Fruit fly (Drosophila melanogaster): ENCODE data around the gene CG7079.

The CG7079 gene

dm6 chr3R:21078958-21079357 is 30.3 kb upstream of the CG7079 start:
- TF ChIP-seq Dll (optimal IDR thresholded peaks at IDR 0.05) = no peak
- no peak for TF ChIP-seq psq (optimal IDR thresholded peaks at IDR 0.05)
- TF ChIP-seq pan (optimal IDR thresholded peaks at IDR 0.05) = no peak
- no peak for TF ChIP-seq usp (GFP tag; optimal IDR thresholded peaks at IDR 0.05)
- TF ChIP-seq EcR (GFP tag; optimal IDR thresholded peaks at IDR 0.05) = no peak
- no peak for TF ChIP-seq CG8478 (optimal IDR thresholded peaks at IDR 0.05)

DNA sequence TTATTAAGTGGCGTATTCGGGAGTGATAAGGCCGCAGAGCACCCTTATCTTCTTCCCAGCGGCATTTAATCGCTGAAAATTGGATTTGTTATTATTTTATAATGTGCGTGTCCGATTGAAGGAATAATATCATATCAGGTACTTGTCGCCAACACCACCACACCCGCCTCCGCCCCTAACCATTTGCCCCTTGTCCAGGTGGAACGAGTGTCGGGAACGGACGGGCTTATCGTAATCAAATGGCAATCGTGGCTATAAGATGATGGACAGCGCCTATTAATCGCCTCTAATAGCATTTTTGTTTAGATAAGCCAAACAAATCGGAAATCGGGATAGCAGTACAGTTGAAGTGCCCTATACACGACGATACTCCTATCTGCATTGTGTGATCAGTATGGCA is 29.6 kb upstream of the CG7079 start:
- no peak for TF ChIP-seq EcR (GFP tag; optimal IDR thresholded peaks at IDR 0.05)
- no peak for TF ChIP-seq usp (GFP tag; optimal IDR thresholded peaks at IDR 0.05)
- TF ChIP-seq psq (optimal IDR thresholded peaks at IDR 0.05) = no peak
- TF ChIP-seq CG8478 (optimal IDR thresholded peaks at IDR 0.05) = no peak
- TF ChIP-seq Dll (optimal IDR thresholded peaks at IDR 0.05) = no peak
- TF ChIP-seq pan (optimal IDR thresholded peaks at IDR 0.05) = no peak

DNA sequence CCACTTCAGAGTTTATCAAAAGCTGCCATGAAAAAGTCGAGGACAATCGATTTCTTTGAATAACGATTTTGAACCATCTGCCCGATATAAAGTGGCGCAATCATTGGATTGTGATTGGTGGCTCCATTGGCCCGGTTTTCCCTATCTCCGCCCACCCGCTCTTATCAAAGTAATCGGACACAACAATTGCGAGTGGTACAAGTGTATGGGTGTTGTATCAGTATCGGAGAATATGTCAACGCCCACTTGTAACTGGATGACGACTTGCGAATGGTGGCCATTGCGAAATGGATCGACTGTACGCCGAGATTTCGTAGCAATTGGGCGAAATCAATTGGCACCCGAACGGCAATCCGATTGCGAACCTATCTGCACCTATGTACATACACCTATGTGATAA is 28.9 kb upstream of the CG7079 start:
- TF ChIP-seq usp (GFP tag; optimal IDR thresholded peaks at IDR 0.05) (no peak), Dll (optimal IDR thresholded peaks at IDR 0.05) (no peak), EcR (GFP tag; optimal IDR thresholded peaks at IDR 0.05) (no peak), CG8478 (optimal IDR thresholded peaks at IDR 0.05) (no peak), pan (optimal IDR thresholded peaks at IDR 0.05) (no peak), psq (optimal IDR thresholded peaks at IDR 0.05) (no peak)

DNA sequence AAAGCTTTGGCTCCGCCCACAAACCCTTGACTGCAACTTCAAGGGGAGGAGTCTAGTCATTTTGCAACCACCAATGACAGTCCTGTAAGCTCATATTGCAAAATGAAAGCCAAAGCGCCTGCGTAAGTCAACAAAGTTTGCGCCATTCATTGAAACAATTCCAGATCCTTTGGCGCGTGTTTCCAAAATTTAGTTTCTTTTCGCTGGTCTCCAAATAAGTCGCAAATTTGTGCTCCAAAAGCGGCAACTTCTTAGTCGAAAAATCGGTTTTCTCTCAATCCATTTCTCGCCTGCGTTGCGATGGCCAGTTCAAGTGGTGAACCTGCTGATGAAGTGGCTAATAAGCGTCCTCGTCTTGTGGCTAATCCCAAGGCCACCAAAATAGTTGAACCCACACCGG is 25.1 kb upstream of the CG7079 start, which contains the start of gene dmrt93B:
Gene dmrt93B (plus strand): TSS at position 301 of the 400 bp plus-strand sequence.
- no peak for TF ChIP-seq psq (optimal IDR thresholded peaks at IDR 0.05)
- TF ChIP-seq EcR (GFP tag; optimal IDR thresholded peaks at IDR 0.05) = no peak
- TF ChIP-seq usp (GFP tag; optimal IDR thresholded peaks at IDR 0.05) = no peak
- TF ChIP-seq Dll (optimal IDR thresholded peaks at IDR 0.05) = no peak
- TF ChIP-seq pan (optimal IDR thresholded peaks at IDR 0.05) = no peak
- no peak for TF ChIP-seq CG8478 (optimal IDR thresholded peaks at IDR 0.05)

DNA sequence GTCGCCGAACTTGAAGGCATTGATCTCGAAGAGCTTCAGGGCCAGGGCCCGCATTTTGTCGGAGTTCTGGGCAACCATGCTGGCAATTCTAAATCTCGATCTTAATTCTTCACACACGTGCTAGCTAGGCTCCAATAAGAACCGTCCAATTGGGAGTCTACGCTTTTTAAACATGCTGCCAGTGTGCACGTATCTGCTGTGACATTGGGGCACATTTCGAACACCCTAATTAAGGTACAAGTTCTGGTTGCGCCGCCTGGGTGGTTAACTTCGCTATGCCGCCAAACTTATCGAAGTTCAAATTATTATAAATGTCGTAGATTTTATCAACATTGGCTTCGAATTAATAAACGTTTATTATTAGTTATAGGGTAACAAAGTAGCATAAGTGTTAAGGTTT is 24.5 kb upstream of the CG7079 start, which contains the start of gene r-l:
Gene r-l (minus strand): TSS at position 179 of the 400 bp plus-strand sequence.
- no peak for TF ChIP-seq pan (optimal IDR thresholded peaks at IDR 0.05)
- no peak for TF ChIP-seq usp (GFP tag; optimal IDR thresholded peaks at IDR 0.05)
- no peak for TF ChIP-seq Dll (optimal IDR thresholded peaks at IDR 0.05)
- TF ChIP-seq psq (optimal IDR thresholded peaks at IDR 0.05) = no peak
- TF ChIP-seq CG8478 (optimal IDR thresholded peaks at IDR 0.05) = no peak

dm6 chr3R:21071943-21072500 is 23.4 kb upstream of the CG7079 start:
- TF ChIP-seq usp (GFP tag; optimal IDR thresholded peaks at IDR 0.05) = no peak
- TF ChIP-seq EcR (GFP tag; optimal IDR thresholded peaks at IDR 0.05) = no peak
- TF ChIP-seq Dll (optimal IDR thresholded peaks at IDR 0.05) = no peak
- TF ChIP-seq psq (optimal IDR thresholded peaks at IDR 0.05) = no peak
- TF ChIP-seq CG8478 (optimal IDR thresholded peaks at IDR 0.05) = no peak
- TF ChIP-seq pan (optimal IDR thresholded peaks at IDR 0.05) = no peak

dm6 chr3R:21071312-21071711 is 22.7 kb upstream of the CG7079 start:
- TF ChIP-seq CG8478 (optimal IDR thresholded peaks at IDR 0.05) (no peak), Dll (optimal IDR thresholded peaks at IDR 0.05) (no peak), EcR (GFP tag; optimal IDR thresholded peaks at IDR 0.05) (no peak), pan (optimal IDR thresholded peaks at IDR 0.05) (no peak), psq (optimal IDR thresholded peaks at IDR 0.05) (no peak), usp (GFP tag; optimal IDR thresholded peaks at IDR 0.05) (no peak)

DNA sequence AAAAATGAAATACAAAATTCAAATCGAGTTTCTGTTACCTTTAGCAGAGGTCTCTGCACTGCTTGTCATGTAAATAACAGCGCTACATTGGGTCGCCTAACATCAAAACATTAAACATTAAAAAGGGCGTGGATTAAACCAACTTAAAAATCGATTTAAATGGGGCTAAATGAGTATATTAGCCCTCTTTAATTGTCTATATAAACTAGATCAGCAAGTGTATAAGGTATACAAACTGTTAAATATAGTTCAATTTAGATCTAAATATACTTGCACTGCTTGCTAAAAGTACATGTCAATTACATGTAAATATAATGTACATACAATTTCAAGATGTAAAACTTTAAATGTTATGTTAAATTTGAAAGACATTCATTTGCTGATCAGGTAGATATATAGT is 21.1 kb upstream of the CG7079 start:
- TF ChIP-seq CG8478 (optimal IDR thresholded peaks at IDR 0.05) = no peak
- no peak for TF ChIP-seq EcR (GFP tag; optimal IDR thresholded peaks at IDR 0.05)
- no peak for TF ChIP-seq usp (GFP tag; optimal IDR thresholded peaks at IDR 0.05)
- no peak for TF ChIP-seq psq (optimal IDR thresholded peaks at IDR 0.05)
- TF ChIP-seq pan (optimal IDR thresholded peaks at IDR 0.05) = no peak
- TF ChIP-seq Dll (optimal IDR thresholded peaks at IDR 0.05) = no peak

- TF ChIP-seq CG8478 (optimal IDR thresholded peaks at IDR 0.05) = no peak
- no peak for TF ChIP-seq psq (optimal IDR thresholded peaks at IDR 0.05)
- TF ChIP-seq Dll (optimal IDR thresholded peaks at IDR 0.05) = no peak
- no peak for TF ChIP-seq EcR (GFP tag; optimal IDR thresholded peaks at IDR 0.05)
- no peak for TF ChIP-seq pan (optimal IDR thresholded peaks at IDR 0.05)
Observed at dm6 chr3R:21067543-21067942, 18.9 kb upstream of the CG7079 start.

- TF ChIP-seq usp (GFP tag; optimal IDR thresholded peaks at IDR 0.05) (no peak), EcR (GFP tag; optimal IDR thresholded peaks at IDR 0.05) (no peak), psq (optimal IDR thresholded peaks at IDR 0.05) (no peak), CG8478 (optimal IDR thresholded peaks at IDR 0.05) (no peak)
Observed at dm6 chr3R:21066469-21067284, 18.0 kb upstream of the CG7079 start.

DNA sequence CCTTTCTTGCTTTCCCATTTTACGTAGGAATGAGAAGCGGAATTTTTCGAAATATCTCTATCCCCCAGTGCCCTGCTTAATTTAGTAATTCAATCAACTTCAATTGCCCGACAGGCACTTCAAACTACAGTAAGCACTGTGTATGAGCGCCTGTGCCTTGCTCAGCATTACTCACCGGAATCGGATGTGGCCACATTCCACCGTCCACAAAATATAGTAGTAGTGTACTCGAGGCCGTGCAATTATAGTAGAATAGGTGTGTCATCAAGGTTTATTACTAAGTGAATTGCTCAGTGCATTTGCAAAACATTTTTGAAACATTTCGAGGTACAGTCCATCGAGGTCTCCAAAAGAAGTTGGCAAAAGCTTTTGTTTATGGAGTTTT is 17.1 kb upstream of the CG7079 start:
- TF ChIP-seq CG8478 (optimal IDR thresholded peaks at IDR 0.05) (no peak), Dll (optimal IDR thresholded peaks at IDR 0.05) (no peak), pan (optimal IDR thresholded peaks at IDR 0.05) (no peak), psq (optimal IDR thresholded peaks at IDR 0.05) (no peak), usp (GFP tag; optimal IDR thresholded peaks at IDR 0.05) (no peak), EcR (GFP tag; optimal IDR thresholded peaks at IDR 0.05) (no peak)

DNA sequence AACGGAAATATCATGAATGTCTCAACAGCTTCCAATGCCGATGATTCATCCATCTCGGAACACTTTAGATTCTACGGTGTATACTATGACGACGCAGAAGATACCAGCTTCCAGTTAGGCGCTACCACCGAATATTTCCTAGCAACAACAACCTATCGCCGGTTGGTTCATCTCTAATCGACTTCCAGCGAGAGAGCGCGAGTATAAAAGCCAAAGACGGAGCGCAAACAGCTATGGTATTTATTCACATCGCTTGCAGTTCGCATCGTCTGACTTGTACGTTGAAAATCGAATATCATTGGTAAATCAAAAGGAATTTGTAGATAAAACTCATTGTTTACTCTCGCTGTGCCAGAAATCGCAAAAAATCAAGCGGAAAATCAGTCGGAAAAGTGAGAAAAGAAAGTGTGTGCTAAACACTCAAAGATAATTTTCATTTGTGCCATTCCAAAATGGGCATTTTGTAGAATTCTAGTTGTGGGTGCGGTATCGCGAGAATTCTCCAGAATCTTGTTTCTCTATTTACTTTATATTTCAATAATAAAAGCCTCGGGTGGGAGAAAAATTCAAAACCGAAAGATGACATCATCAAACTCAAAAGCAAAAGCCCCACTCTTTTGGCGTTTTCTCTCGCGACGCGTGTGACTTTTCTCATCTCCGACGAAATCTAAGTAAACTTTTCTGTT is 16.5 kb upstream of the CG7079 start, which contains the start of gene AnxB9:
Gene AnxB9 (plus strand): TSS at position 232 of the 686 bp plus-strand sequence.
- TF ChIP-seq Dll (optimal IDR thresholded peaks at IDR 0.05) (no peak), usp (GFP tag; optimal IDR thresholded peaks at IDR 0.05) (no peak), pan (optimal IDR thresholded peaks at IDR 0.05) (no peak), psq (optimal IDR thresholded peaks at IDR 0.05) (no peak), EcR (GFP tag; optimal IDR thresholded peaks at IDR 0.05) (no peak), CG8478 (optimal IDR thresholded peaks at IDR 0.05) (no peak)

Measured in whole organism.